Fruit fly (Drosophila melanogaster) whole organism, wandering third instar larva: ENCODE data around the gene CG14423.

Experiments used
- Abd-B ChIP-seq: fragments of >200 bp; optimal IDR thresholded peaks from 2 replicates; lab custom pipeline; 2017; ENCODE audit warnings: missing biosample characterization, missing genetic modification characterization
- CG32264 ChIP-seq: fragments of 200-800 bp; sonication (Bioruptor generic); optimal IDR thresholded peaks from 2 replicates; lab custom pipeline; 2016; ENCODE audit warnings: missing biosample characterization, missing genetic modification characterization
- CG9705 ChIP-seq: fragments of 200-800 bp; sonication (Bioruptor generic); optimal IDR thresholded peaks from 2 replicates; lab custom pipeline; 2018; ENCODE audit warnings: missing biosample characterization, mild to moderate bottlenecking, missing genetic modification characterization
- CrebA ChIP-seq: fragments of 200-800 bp; sonication (Bioruptor generic); optimal IDR thresholded peaks from 2 replicates; lab custom pipeline; 2016; ENCODE audit warnings: missing biosample characterization, mild to moderate bottlenecking, missing genetic modification characterization, borderline replicate concordance
- Dfd ChIP-seq: fragments of >200 bp; optimal IDR thresholded peaks from 2 replicates; lab custom pipeline; 2017; ENCODE audit warnings: missing biosample characterization, missing genetic modification characterization
- Dif ChIP-seq: fragments of 200-275, 200-300 bp; sonication (Bioruptor generic); optimal IDR thresholded peaks from 2 replicates; lab custom pipeline; 2018; ENCODE audit warnings: missing biosample characterization, missing genetic modification characterization; ENCODE audit not compliant: partially characterized antibody
- GATAd ChIP-seq: sonication (Bioruptor generic); optimal IDR thresholded peaks from 2 replicates; lab custom pipeline; 2016; ENCODE audit warnings: missing biosample characterization, missing genetic modification characterization
- HLH106 ChIP-seq: fragments of 200-800 bp; optimal IDR thresholded peaks from 3 replicates; lab custom pipeline; 2019; ENCODE audit warnings: missing biosample characterization, mild to moderate bottlenecking, missing genetic modification characterization, moderate library complexity
- Hnf4 ChIP-seq: fragments of 200-800 bp; sonication (Bioruptor generic); optimal IDR thresholded peaks from 2 replicates; lab custom pipeline; 2016; ENCODE audit warnings: missing biosample characterization, mild to moderate bottlenecking, missing genetic modification characterization
- Hr78 ChIP-seq: fragments of >200 bp; optimal IDR thresholded peaks from 2 replicates; lab custom pipeline; 2017; ENCODE audit warnings: missing biosample characterization, missing genetic modification characterization
- Hr83 ChIP-seq: fragments of 200-300 bp; sonication (Bioruptor generic); optimal IDR thresholded peaks from 2 replicates; lab custom pipeline; 2016; ENCODE audit warnings: missing biosample characterization, mild to moderate bottlenecking, missing genetic modification characterization, moderate library complexity; ENCODE audit not compliant: poor library complexity, severe bottlenecking
- Jra ChIP-seq: sonication (Bioruptor generic); optimal IDR thresholded peaks from 2 replicates; lab custom pipeline; 2016; ENCODE audit warnings: missing biosample characterization, missing genetic modification characterization
- Mio ChIP-seq: sonication (Bioruptor generic); optimal IDR thresholded peaks from 2 replicates; lab custom pipeline; 2016; ENCODE audit warnings: missing biosample characterization, missing genetic modification characterization
- Myc ChIP-seq: fragments of >200 bp; optimal IDR thresholded peaks from 2 replicates; lab custom pipeline; 2017
- N ChIP-seq: fragments of >200 bp; optimal IDR thresholded peaks from 2 replicates; lab custom pipeline; 2018; ENCODE audit warnings: missing biosample characterization, missing external identifiers, missing genetic modification characterization
- OdsH ChIP-seq: fragments of 200-800 bp; sonication (Bioruptor generic); optimal IDR thresholded peaks from 2 replicates; lab custom pipeline; 2016; ENCODE audit warnings: missing biosample characterization, mild to moderate bottlenecking, missing genetic modification characterization
- Rel ChIP-seq, 2 experiments: fragments of 200-800 bp; sonication (Bioruptor generic) in 1 of 2; optimal IDR thresholded peaks; 2 replicates in 1 of 2; 3 replicates in 1 of 2; lab custom pipeline; 2016 to 2019; ENCODE audit warnings: mild to moderate bottlenecking in 2 of 2, missing biosample characterization in 2 of 2, missing genetic modification characterization in 2 of 2, moderate library complexity in 1 of 2
- Sp1 ChIP-seq: fragments of 200-800 bp; sonication (Bioruptor generic); optimal IDR thresholded peaks from 3 replicates; lab custom pipeline; 2019; ENCODE audit warnings: missing biosample characterization, mild to moderate bottlenecking, missing genetic modification characterization, moderate library complexity
- Vsx2 ChIP-seq: fragments of 200-300, 225-300 bp; sonication (Bioruptor generic); optimal IDR thresholded peaks from 2 replicates; lab custom pipeline; 2018; ENCODE audit warnings: missing biosample characterization, missing genetic modification characterization; ENCODE audit not compliant: partially characterized antibody
- br ChIP-seq: fragments of 200-800 bp; sonication (Bioruptor generic); optimal IDR thresholded peaks from 2 replicates; lab custom pipeline; 2016; ENCODE audit warnings: missing biosample characterization, missing genetic modification characterization
- brk ChIP-seq: fragments of 200-800 bp; sonication (Bioruptor generic); optimal IDR thresholded peaks from 2 replicates; lab custom pipeline; 2016; ENCODE audit warnings: missing biosample characterization, mild to moderate bottlenecking, missing genetic modification characterization
- dl ChIP-seq, 2 experiments: fragments of 175-275, 200-275 bp in 1 of 2; fragments of 200-275 bp in 1 of 2; sonication (Bioruptor generic); optimal IDR thresholded peaks; lab custom pipeline; 2018; ENCODE audit warnings: mild to moderate bottlenecking in 2 of 2, missing biosample characterization in 2 of 2, missing genetic modification characterization in 2 of 2, moderate library complexity in 2 of 2; ENCODE audit not compliant: partially characterized antibody in 2 of 2, insufficient read depth in 1 of 2
- dmrt93B ChIP-seq: fragments of 200-800 bp; sonication (Bioruptor generic); optimal IDR thresholded peaks from 2 replicates; lab custom pipeline; 2018; ENCODE audit warnings: missing biosample characterization, mild to moderate bottlenecking, missing genetic modification characterization
- dsf ChIP-seq: sonication (Bioruptor generic); optimal IDR thresholded peaks from 2 replicates; lab custom pipeline; 2016; ENCODE audit warnings: missing biosample characterization, missing genetic modification characterization, borderline replicate concordance
- ey ChIP-seq: fragments of 200-800 bp; sonication (Bioruptor generic); optimal IDR thresholded peaks from 2 replicates; lab custom pipeline; 2016; ENCODE audit warnings: missing biosample characterization, missing genetic modification characterization
- foxo ChIP-seq, 2 experiments: fragments of 200-800 bp; sonication (Bioruptor generic); optimal IDR thresholded peaks; 2 replicates in 1 of 2; 3 replicates in 1 of 2; lab custom pipeline; 2016 to 2017; ENCODE audit warnings: missing biosample characterization in 2 of 2, missing genetic modification characterization in 2 of 2
- fru ChIP-seq: fragments of 200-800 bp; sonication (Bioruptor generic); optimal IDR thresholded peaks from 3 replicates; lab custom pipeline; 2016; ENCODE audit warnings: missing biosample characterization, mild to moderate bottlenecking, missing genetic modification characterization
- h ChIP-seq: fragments of 200-800 bp; sonication (Bioruptor generic); optimal IDR thresholded peaks from 3 replicates; lab custom pipeline; 2016; ENCODE audit warnings: missing biosample characterization, mild to moderate bottlenecking, missing genetic modification characterization
- jim ChIP-seq: fragments of 175-275, 200-325 bp; sonication (Bioruptor generic); optimal IDR thresholded peaks from 2 replicates; lab custom pipeline; 2016; ENCODE audit warnings: missing biosample characterization, mild to moderate bottlenecking, missing genetic modification characterization
- lola ChIP-seq: fragments of >200 bp; optimal IDR thresholded peaks from 2 replicates; lab custom pipeline; 2017; ENCODE audit warnings: missing biosample characterization, missing genetic modification characterization
- pan ChIP-seq: fragments of >200 bp; optimal IDR thresholded peaks from 2 replicates; lab custom pipeline; 2017
- psq ChIP-seq: fragments of 200-800 bp; sonication (Bioruptor generic); optimal IDR thresholded peaks from 3 replicates; lab custom pipeline; 2017; ENCODE audit warnings: missing biosample characterization, mild to moderate bottlenecking, missing genetic modification characterization, moderate library complexity
- rgr ChIP-seq: fragments of 200-800 bp; sonication (Bioruptor generic); optimal IDR thresholded peaks from 3 replicates; lab custom pipeline; 2016; ENCODE audit warnings: missing biosample characterization, mild to moderate bottlenecking, missing genetic modification characterization
- sage ChIP-seq: fragments of 200-800 bp; sonication (Bioruptor generic); optimal IDR thresholded peaks from 2 replicates; lab custom pipeline; 2016; ENCODE audit warnings: missing biosample characterization, mild to moderate bottlenecking, missing genetic modification characterization
- sv ChIP-seq: fragments of 200-800 bp; sonication (Bioruptor generic); optimal IDR thresholded peaks from 3 replicates; lab custom pipeline; 2016; ENCODE audit warnings: missing biosample characterization, missing genetic modification characterization
- tai ChIP-seq: sonication (Bioruptor generic); optimal IDR thresholded peaks from 2 replicates; lab custom pipeline; 2016; ENCODE audit warnings: missing biosample characterization, missing genetic modification characterization
- usp ChIP-seq: fragments of >200 bp; optimal IDR thresholded peaks from 2 replicates; lab custom pipeline; 2017; ENCODE audit warnings: missing biosample characterization, missing genetic modification characterization
- woc ChIP-seq: sonication (Bioruptor generic); optimal IDR thresholded peaks from 2 replicates; lab custom pipeline; 2016; ENCODE audit warnings: missing biosample characterization, mild to moderate bottlenecking, missing genetic modification characterization

CG14423 gene

dm6 chrX:2951637-2952036, 6.4 kb downstream of the CG14423 start:
- TF ChIP-seq rgr (GFP tag; lab: Kevin White, UChicago) (peak; percentile 28), N (GFP tag; lab: Kevin White, UChicago) (no peak), usp (no peak), Abd-B (GFP tag; lab: Kevin White, UChicago) (no peak), sage (GFP tag; lab: Kevin White, UChicago) (no peak), Mio (GFP tag; lab: Kevin White, UChicago) (no peak), pan (no peak), Sp1 (GFP tag; lab: Kevin White, UChicago) (peak; percentile 19), sv (no peak), HLH106 (tag; lab: Kevin White, UChicago) (peak; percentile 21), Hr78 (GFP tag; lab: Kevin White, UChicago) (no peak), Dfd (GFP tag; lab: Kevin White, UChicago) (no peak), ey (GFP tag; lab: Kevin White, UChicago) (no peak), Jra (no peak), tai (GFP tag; lab: Kevin White, UChicago) (no peak), Myc (lab: Kevin White, UChicago) (no peak), jim (GFP tag; lab: Kevin White, UChicago) (no peak), h (peak; percentile 29), dl (GFP tag; optimal IDR thresholded peaks at IDR 0.05; lab: Kevin White, UChicago; ENCODE audit: insufficient read depth in 1 of 2, partially characterized antibody in 2 of 2) (no peak), CrebA (no peak), dsf (GFP tag; lab: Kevin White, UChicago) (no peak), foxo (GFP tag; optimal IDR thresholded peaks at IDR 0.05; lab: Kevin White, UChicago) (peak in 1 of 2 experiments; percentile 48), brk (GFP tag; lab: Kevin White, UChicago) (no peak), Dif (GFP tag; lab: Kevin White, UChicago) (no peak), Vsx2 (GFP tag; lab: Kevin White, UChicago) (no peak), OdsH (GFP tag; lab: Kevin White, UChicago) (no peak), dmrt93B (GFP tag; lab: Kevin White, UChicago) (no peak), CG9705 (no peak), woc (no peak), Hr83 (GFP tag; lab: Kevin White, UChicago) (no peak), GATAd (no peak), Rel (GFP tag; optimal IDR thresholded peaks at IDR 0.05; lab: Kevin White, UChicago) (no peak), Rel (tag; optimal IDR thresholded peaks at IDR 0.05; lab: Kevin White, UChicago) (no peak), psq (peak; percentile 30), lola (GFP tag; lab: Kevin White, UChicago) (no peak), Hnf4 (no peak), br (no peak), CG32264 (no peak), fru (GFP tag; lab: Kevin White, UChicago) (peak; percentile 39)

- TF ChIP-seq N (GFP tag; lab: Kevin White, UChicago): no peak
- no peak for TF ChIP-seq lola (GFP tag; lab: Kevin White, UChicago)
- TF ChIP-seq usp: no peak
- no peak for TF ChIP-seq sage (GFP tag; lab: Kevin White, UChicago)
- no peak for TF ChIP-seq Hr83 (GFP tag; lab: Kevin White, UChicago)
- TF ChIP-seq fru (GFP tag; lab: Kevin White, UChicago): peak; percentile 5
Observed at dm6 chrX:2956641-2957040, 11.4 kb downstream of the CG14423 start.

dm6 chrX:2963171-2963570, 18.0 kb downstream of the CG14423 start:
- no peak for TF ChIP-seq tai (GFP tag; lab: Kevin White, UChicago)
- no peak for TF ChIP-seq Dfd (GFP tag; lab: Kevin White, UChicago)
- no peak for TF ChIP-seq usp
- no peak for TF ChIP-seq pan
- no peak for TF ChIP-seq jim (GFP tag; lab: Kevin White, UChicago)
- no peak for TF ChIP-seq N (GFP tag; lab: Kevin White, UChicago)
- TF ChIP-seq psq: no peak
- TF ChIP-seq Vsx2 (GFP tag; lab: Kevin White, UChicago): no peak
- no peak for TF ChIP-seq OdsH (GFP tag; lab: Kevin White, UChicago)
- no peak for TF ChIP-seq HLH106 (tag; lab: Kevin White, UChicago)
- no peak for TF ChIP-seq CG9705
- no peak for TF ChIP-seq ey (GFP tag; lab: Kevin White, UChicago)
- TF ChIP-seq CrebA: no peak
- TF ChIP-seq Dif (GFP tag; lab: Kevin White, UChicago): no peak
- TF ChIP-seq, all 38 proteins: peak for 0
